Fruit fly (Drosophila melanogaster) whole organism, embryonic: Measurements from ENCODE around the gene Or92a.

Experiments used
- CG11504 ChIP-seq: fragments of 200-800 bp; sonication (Bioruptor generic); optimal IDR thresholded peaks from 3 replicates; lab custom pipeline; 2019; ENCODE audit warnings: missing biosample characterization, mild to moderate bottlenecking, missing genetic modification characterization, moderate library complexity
- CG14050 ChIP-seq: fragments of 200-800 bp; sonication (Bioruptor generic); IDR thresholded peaks from 3 replicates; pipeline ENCODE4 v1.3.6; 2022; ENCODE audit warnings: missing biosample characterization, missing genetic modification characterization
- CG14965 ChIP-seq: fragments of 200-800 bp; sonication (Bioruptor generic); optimal IDR thresholded peaks from 2 replicates; lab custom pipeline; 2016; ENCODE audit warnings: missing biosample characterization, missing genetic modification characterization, borderline replicate concordance
- HLHmδ ChIP-seq: fragments of 200-800 bp; sonication (Bioruptor generic); optimal IDR thresholded peaks from 2 replicates; lab custom pipeline; 2018; ENCODE audit warnings: missing biosample characterization, mild to moderate bottlenecking, missing genetic modification characterization, moderate library complexity
- Poxn ChIP-seq: fragments of 200-800 bp; sonication (Bioruptor generic); IDR thresholded peaks from 2 replicates; pipeline ENCODE4 v1.3.6; 2022; ENCODE audit warnings: missing biosample characterization, missing genetic modification characterization
- wor ChIP-seq: fragments of 200-800 bp; sonication (Bioruptor generic); IDR thresholded peaks from 2 replicates; pipeline ENCODE4 v1.3.6; 2022; ENCODE audit warnings: missing biosample characterization, missing genetic modification characterization

DNA sequence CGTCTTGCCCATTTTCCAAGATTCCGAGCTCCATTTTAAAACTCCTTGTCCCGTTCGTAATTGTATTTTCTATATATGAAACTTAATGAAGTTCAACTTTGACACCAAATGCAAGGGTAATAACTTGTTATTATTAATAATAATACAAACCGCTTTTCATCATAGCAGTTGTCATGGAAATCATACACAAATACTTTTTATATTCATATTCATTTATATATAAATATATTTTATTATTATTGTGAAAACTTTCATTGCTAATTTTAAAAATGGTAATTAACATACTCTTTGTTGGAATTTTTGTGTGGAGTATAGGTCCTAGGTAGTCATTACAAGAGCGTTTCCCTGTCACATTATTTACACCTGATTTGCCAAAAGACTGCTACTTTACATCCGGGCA, 2.7 kb upstream of the Or92a start, which contains the start of gene CG46441:
- TF ChIP-seq CG14965 (GFP tag; lab: Kevin White, UChicago) (no peak), Poxn (no peak), HLHmδ (GFP tag; lab: Kevin White, UChicago) (no peak), CG11504 (no peak), wor (GFP tag; lab: Robert Waterston, UW) (no peak), CG14050 (GFP tag; lab: Robert Waterston, UW) (no peak)
